Worm (Caenorhabditis elegans): ENCODE measurements around the gene Y70C5A.4.

Gene Y70C5A.4

DNA sequence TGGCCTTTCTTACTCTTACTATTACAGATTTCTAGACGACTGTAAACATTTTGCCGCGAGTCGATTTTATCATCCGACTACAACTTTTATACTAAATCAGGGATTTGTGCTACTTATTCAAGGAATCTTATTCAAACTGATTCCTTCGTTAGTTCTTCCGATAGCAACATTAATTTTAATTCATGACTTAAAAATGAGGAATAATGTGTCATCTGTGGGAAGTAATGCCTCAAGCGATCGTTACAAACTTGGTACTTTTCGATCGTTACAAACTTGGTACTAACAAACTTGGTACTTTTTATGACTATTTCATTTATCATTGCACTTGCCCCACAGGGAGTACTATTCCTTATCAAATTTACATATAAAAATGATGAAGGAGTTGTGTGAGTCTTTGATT, at the start of gene Y70C5A.4:
Gene Y70C5A.4 (plus strand): TSS at position 301 of the 400 bp plus-strand sequence.
- no peak for TF ChIP-seq unc-62 (GFP tag; optimal IDR thresholded peaks at IDR 0.05)

DNA sequence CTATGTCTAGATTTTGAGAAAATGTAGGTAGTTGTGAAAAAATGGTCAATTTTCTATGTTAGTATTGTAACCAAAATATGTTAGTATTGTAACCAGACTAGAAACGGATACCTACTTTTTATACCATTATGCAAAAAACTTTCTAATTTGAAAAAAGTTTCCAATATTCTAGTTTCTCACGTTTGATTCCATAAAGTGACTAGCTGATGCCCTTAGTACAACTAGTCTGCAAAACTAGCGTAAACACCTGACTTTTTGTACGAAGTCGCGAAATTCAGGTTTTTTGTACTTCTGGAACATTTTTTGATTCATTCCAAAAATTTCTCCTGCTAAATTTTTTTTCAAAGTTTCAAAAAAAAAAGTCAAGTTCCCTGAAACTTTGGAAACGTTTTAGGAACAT, 49.5 kb upstream of the Y70C5A.4 start:
- TF ChIP-seq unc-62 (GFP tag; optimal IDR thresholded peaks at IDR 0.05) = no peak

DNA sequence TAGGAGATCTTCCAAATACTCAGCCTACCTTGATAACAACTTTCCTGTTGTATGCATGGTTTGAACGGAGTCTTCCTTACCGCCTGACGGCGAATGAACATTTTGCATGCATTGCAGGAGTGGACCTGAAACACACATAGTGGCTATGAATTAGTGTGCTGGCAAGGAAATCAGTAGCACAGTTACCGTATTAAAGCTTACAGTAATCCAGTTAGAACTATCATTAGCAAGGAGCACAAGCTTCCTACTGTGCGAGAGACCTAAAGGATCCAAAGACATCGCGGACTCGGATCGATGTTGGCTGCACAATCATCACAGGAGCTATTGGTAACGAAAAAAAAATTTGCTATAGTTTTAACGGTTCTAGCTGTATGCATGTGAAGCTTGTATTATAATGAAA, 46.9 kb upstream of the Y70C5A.4 start, which contains the start of gene nhr-233:
Gene nhr-233 (minus strand): TSS at position 101 of the 400 bp plus-strand sequence.
- no peak for TF ChIP-seq unc-62 (GFP tag; optimal IDR thresholded peaks at IDR 0.05)

- no peak for TF ChIP-seq unc-62 (GFP tag; optimal IDR thresholded peaks at IDR 0.05)
These were observed 44.4 kb upstream of the Y70C5A.4 start, which contains the start of gene str-149 for ce11 chrV:16573168-16573567. Gene str-149, plus strand, starts transcription at chrV:16573468.

ce11 chrV:16575900-16576299, 41.7 kb upstream of the Y70C5A.4 start, which contains the start of gene str-151:
Gene str-151, plus strand, starts transcription at chrV:16576200.
- TF ChIP-seq unc-62 (GFP tag; optimal IDR thresholded peaks at IDR 0.05) = no peak

DNA sequence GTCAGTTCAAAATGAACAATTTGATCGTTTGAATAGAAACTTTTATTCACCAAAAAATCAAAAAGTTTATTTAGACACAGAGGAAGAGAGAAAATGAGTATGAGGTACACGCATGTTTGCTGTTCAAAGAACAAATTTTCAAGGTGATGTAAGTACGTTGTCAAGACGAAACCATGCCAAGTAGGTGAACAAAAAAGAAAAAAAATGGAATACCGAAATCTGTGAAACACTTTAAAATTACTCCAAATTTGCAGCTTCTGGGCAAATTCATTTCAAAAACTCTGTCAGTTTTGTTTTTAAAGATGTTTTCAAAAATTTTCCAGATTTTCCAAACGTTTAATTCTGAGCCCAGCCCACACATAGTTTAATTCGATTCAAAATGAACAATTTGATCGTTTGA, 37.1 kb upstream of the Y70C5A.4 start, which contains the start of gene nhr-271:
Gene nhr-271 (minus strand): TSS at position 101 of the 400 bp plus-strand sequence.
- no peak for TF ChIP-seq unc-62 (GFP tag; optimal IDR thresholded peaks at IDR 0.05)

- no peak for TF ChIP-seq unc-62 (GFP tag; optimal IDR thresholded peaks at IDR 0.05)
These were observed 36.5 kb upstream of the Y70C5A.4 start for ce11 chrV:16581061-16581460.

DNA sequence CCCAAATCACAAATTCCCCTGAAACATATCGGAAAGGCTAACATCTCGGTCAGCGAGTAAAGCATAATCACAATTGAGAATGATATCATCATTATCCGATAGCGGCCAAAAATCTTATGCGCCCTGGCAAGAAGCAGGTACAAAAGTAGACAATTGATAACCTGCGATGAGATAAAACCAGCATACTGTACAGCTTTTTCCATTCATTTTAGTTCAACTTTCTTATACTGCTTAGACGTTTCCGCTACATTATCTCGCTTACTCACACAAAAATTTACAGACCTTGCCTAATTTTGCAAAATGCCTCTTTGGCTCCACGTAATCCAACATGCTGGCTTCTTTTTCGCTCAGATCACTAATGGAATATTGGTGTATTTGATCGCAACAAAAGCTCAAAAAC, 34.6 kb upstream of the Y70C5A.4 start, which contains the start of gene str-150:
Gene str-150 (plus strand): TSS at position 301 of the 400 bp plus-strand sequence.
- no peak for TF ChIP-seq unc-62 (GFP tag; optimal IDR thresholded peaks at IDR 0.05)

DNA sequence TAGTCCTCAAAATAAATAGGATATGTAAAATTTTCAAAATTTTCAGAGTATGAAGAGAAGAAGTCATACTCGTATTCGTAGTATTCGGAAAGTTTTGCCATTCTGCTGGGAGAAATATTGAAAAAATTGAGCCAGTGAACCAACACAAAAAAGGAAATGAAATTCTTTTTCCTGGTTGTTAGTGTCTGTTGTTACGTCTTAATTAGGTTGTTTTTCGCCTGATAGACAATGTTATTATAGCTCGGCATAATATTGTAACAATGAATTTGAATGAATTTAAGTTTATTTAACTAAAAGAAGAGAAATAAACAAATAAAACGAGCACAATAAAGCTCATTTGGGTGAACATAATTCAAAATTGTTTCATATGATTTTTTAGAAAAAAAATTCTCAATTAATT, 29.1 kb upstream of the Y70C5A.4 start, which contains the start of gene srw-73:
Gene srw-73 (minus strand): TSS at position 101 of the 400 bp plus-strand sequence.
- no peak for TF ChIP-seq unc-62 (GFP tag; optimal IDR thresholded peaks at IDR 0.05)

- no peak for TF ChIP-seq unc-62 (GFP tag; optimal IDR thresholded peaks at IDR 0.05)
These were observed 28.1 kb upstream of the Y70C5A.4 start for ce11 chrV:16589488-16589887.

DNA sequence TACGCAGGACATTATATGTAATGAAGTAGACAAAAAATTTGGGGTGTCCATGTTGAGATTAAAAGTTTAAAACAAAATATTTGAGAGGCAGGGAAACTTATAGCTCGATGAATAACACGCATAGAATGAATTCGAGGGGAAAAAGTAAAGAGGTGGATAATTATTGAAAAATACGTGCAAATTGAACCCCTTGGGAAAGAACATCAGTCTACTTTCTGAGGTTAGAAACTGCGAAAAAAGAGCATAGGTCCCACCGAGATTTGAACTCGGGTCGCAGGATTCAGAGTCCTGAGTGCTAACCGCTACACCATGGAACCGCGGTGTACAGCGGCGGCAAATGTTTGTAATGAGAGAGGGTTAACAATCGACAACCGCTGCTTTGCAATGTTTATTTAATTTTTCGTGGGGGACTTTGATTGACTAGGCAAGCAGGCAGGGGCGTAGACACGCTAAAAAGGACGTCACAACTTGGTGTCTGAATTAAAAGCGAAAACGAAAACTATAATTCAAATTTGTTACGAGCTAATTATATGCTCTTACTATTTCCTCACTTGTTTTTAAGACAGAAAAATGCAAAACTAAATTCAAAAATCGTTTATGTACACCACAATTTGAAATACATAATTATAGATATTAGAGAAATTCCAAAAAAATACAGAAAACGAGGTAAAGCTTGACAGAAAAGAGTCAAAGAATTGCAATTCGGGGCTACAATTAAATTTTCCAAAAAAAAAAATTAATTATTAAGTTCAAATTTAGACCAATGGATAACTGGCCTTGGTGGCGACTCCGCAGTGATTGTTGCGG, 25.4 kb upstream of the Y70C5A.4 start, which contains the start of gene srh-269:
Gene srh-269 (minus strand): TSS at position 51 of the 807 bp plus-strand sequence.
- TF ChIP-seq unc-62 (GFP tag; optimal IDR thresholded peaks at IDR 0.05) = no peak

DNA sequence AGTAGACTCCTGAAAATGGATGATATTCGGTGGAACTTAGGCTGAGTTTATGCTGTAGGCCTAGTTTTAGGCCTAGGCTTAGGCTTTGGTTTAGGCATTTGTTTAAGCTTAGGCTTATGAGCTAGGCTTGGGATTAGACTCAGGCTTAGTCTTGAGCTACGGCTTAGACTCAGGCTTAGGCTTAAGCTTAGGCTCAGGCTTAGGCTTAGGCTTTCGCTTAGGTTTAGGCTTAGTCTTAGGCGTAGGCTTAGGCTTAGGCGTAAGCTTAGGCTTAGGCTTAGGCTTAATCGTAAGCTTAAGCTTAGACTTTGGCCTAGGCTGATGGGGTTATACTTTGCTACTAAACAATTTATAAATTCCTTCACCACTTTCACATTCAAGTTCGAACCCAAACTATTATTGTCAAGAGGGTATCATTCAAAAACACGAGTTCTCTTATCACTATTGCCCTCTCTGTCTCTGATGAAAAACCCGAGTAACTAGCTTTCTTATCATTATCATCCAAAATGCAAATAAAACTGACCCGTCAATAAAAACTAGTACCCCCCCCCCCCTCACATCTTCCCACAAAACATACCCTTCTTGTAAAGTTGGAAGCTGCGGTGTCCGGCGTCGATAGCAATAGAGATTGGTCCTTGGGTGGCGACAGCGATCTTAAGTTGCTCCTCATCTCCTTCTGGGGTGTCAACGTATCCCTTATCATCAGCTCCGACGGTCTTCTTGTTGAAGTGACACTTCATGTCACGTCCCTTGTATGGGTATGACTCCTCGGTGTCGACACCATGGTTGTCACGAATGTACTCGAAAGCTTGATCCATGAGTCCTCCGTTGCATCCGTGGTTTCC, 24.4 kb upstream of the Y70C5A.4 start:
- TF ChIP-seq unc-62 (GFP tag; optimal IDR thresholded peaks at IDR 0.05) = no peak

ce11 chrV:16593792-16594059, 23.8 kb upstream of the Y70C5A.4 start:
- no peak for TF ChIP-seq unc-62 (GFP tag; optimal IDR thresholded peaks at IDR 0.05)

- TF ChIP-seq unc-62 (GFP tag; optimal IDR thresholded peaks at IDR 0.05) = no peak
These were observed 23.0 kb upstream of the Y70C5A.4 start for ce11 chrV:16594514-16594913.

DNA sequence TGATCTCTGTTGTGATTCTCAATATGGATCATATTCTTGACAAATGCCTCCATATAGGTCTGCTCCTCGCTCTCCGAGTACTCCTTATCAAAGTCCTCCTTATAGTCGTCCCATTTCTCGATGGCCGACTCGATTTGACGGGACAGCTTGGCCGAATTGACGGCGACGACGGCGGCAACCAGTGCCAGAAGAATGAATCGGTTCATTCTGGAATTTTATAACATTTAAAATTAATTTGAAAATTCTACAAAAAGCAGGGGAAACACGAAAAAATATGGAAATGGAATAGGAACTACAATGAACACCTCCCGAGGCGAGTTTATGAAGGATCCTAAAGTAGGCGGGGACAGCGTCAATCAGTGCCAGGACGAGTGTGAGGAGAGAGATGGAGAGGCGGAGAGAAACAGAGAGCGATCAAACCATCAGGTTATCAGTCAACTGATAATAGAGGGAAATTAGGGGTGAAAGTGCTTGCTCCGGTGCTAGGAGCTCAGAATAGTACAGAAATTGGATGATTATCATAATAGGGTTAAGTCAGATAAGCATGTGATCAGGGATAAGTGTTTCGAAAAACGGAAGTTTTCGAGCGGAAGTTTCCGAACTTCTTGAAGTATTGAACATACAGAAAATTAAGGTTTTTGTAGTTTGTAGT, 22.3 kb upstream of the Y70C5A.4 start, which contains the start of gene cpl-1:
Gene cpl-1 (minus strand): TSS at position 207 of the 652 bp plus-strand sequence.
- no peak for TF ChIP-seq unc-62 (GFP tag; optimal IDR thresholded peaks at IDR 0.05)

- no peak for TF ChIP-seq unc-62 (GFP tag; optimal IDR thresholded peaks at IDR 0.05)
These were observed 21.5 kb upstream of the Y70C5A.4 start for ce11 chrV:16596102-16596501.

All from whole organism, dauer.